Worm (Caenorhabditis elegans) whole organism, early embryonic: ENCODE measurements around the gene W10C6.2.
"Not testable (repeated sequence)": the region's sequence is repeated elsewhere in the genome, so short reads cannot be mapped to it uniquely, and the experiment has no call there.

Experiments
- ama-1 ChIP-seq: fragments of 150-350 bp; optimal IDR thresholded peaks from 2 replicates; lab custom pipeline; 2014
- ceh-13 ChIP-seq: fragments of 200-800 bp; sonication (Bioruptor generic); optimal IDR thresholded peaks from 2 replicates; lab custom pipeline; 2018; ENCODE audit warnings: mild to moderate bottlenecking, missing genetic modification characterization, missing compliant biosample characterization
- flt-1 ChIP-seq: fragments of 200-800 bp; sonication (Bioruptor generic); IDR thresholded peaks from 2 replicates; pipeline ENCODE4 v1.3.6; 2022; ENCODE audit warnings: missing genetic modification characterization, missing compliant biosample characterization
- hnd-1 ChIP-seq: sonication (generic microtip); optimal IDR thresholded peaks from 2 replicates; lab custom pipeline; 2016; ENCODE audit warnings: missing genetic modification characterization, missing compliant biosample characterization
- tbx-37 ChIP-seq: fragments of 200-800 bp; sonication (Bioruptor generic); conservative IDR thresholded peaks from 2 replicates; pipeline ENCODE4 v1.3.6; 2022; ENCODE audit warnings: missing genetic modification reagents, missing genetic modification characterization, missing compliant biosample characterization

DNA sequence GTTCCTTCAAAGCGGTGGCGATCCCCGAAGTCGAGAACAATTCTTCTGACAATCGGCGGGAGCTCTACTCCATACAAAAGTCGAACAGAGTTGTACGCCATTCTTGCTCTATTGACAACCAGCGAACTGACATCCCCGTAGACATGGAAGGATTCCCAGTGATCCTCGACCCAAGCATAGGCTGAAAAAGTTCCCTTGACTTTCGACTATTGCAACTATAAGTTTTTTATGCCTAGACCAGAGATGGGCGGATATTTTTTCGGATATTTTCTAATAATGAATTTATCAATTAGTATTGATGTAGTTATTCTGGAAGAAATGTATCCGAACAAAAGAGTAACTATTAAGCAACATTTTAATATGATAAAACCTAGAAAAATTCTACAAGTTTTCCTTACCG, at the start of gene W10C6.2:
- not testable (repeated sequence) for TF ChIP-seq hnd-1 (tag; lab: Kevin White, UChicago); flt-1; ama-1 (lab: Kevin White, UChicago); tbx-37 (GFP tag; lab: Robert Waterston, UW); ceh-13 (GFP tag; lab: Kevin White, UChicago)
